Worm (Caenorhabditis elegans) whole organism, L4 larva: ENCODE measurements around the gene clec-121.

Experiments
- ZK546.5 ChIP-seq, 2 experiments: sonication (generic microtip); optimal IDR thresholded peaks; 2 replicates each; lab custom pipeline; 2017; ENCODE audit warnings: missing biosample characterization in 2 of 2, missing genetic modification characterization in 2 of 2
- ama-1 ChIP-seq: fragments of 150-350 bp; optimal IDR thresholded peaks from 2 replicates; lab custom pipeline; 2014; ENCODE audit warnings: inconsistent platforms, mixed read lengths
- dmd-6 ChIP-seq: fragments of 200-800 bp; sonication (Bioruptor generic); IDR thresholded peaks from 2 replicates; pipeline ENCODE4 v1.3.6; 2022; ENCODE audit warnings: missing genetic modification reagents, missing genetic modification characterization, missing compliant biosample characterization
- fkh-10 ChIP-seq: fragments of 150-350 bp; optimal IDR thresholded peaks from 2 replicates; lab custom pipeline; 2014; ENCODE audit warnings: missing biosample characterization, missing genetic modification reagents, missing genetic modification characterization
- hlh-11 ChIP-seq: fragments of 200-800 bp; sonication (Bioruptor generic); optimal IDR thresholded peaks from 2 replicates; lab custom pipeline; 2018; ENCODE audit warnings: mild to moderate bottlenecking, missing genetic modification characterization, missing compliant biosample characterization
- lin-13 ChIP-seq: fragments of 150-350 bp; optimal IDR thresholded peaks from 2 replicates; lab custom pipeline; 2014; ENCODE audit warnings: missing biosample characterization, missing genetic modification reagents, missing genetic modification characterization
- pha-4 ChIP-seq, 2 experiments: fragments of 150-350 bp in 1 of 2; fragments of 200-800 bp in 1 of 2; sonication (Bioruptor generic) in 1 of 2; IDR thresholded peaks in 1 of 2; optimal IDR thresholded peaks in 1 of 2; 2 replicates each; pipeline versions ENCODE4 v1.3.6 to Lab custom; 2014 to 2022; ENCODE audit warnings: missing genetic modification characterization in 2 of 2, missing genetic modification reagents in 2 of 2, missing biosample characterization in 1 of 2, missing compliant biosample characterization in 1 of 2

DNA sequence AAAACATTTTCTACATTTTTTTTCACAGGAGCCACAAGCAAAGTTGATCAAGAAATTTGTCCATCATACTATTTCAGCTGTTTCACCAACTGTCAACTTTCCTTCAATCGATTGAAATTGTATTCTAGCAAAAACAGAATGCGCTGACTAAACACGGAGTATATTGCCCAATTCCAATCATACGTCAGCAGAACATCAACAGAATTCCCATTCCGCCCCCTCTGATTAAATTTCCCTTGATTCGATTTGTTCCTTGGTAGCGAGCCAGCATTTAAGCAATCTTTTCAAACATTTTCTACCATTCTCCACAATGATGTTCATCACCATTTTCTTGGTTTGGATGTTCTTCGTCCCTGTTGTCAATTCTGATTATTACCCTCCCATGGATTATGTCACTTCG is 43.7 kb downstream of the clec-121 start, which contains the start of gene T10D4.15:
- no peak for TF ChIP-seq pha-4 (GFP tag; IDR thresholded peaks at IDR 0.05; lab: Robert Waterston, UW)
- TF ChIP-seq pha-4 (tag; optimal IDR thresholded peaks at IDR 0.05; lab: Kevin White, UChicago): no peak
- no peak for TF ChIP-seq hlh-11
- TF ChIP-seq fkh-10 (GFP tag; lab: Kevin White, UChicago): no peak
- no peak for TF ChIP-seq ama-1 (lab: Kevin White, UChicago)
- no peak for TF ChIP-seq ZK546.5 (tag; optimal IDR thresholded peaks at IDR 0.05; lab: Kevin White, UChicago)
- no peak for TF ChIP-seq dmd-6 (GFP tag; lab: Robert Waterston, UW)
- no peak for TF ChIP-seq lin-13
